Fruit fly (Drosophila melanogaster) whole organism, prepupa: ENCODE data around the gene Cp7Fa.

Source experiments
- CG10669 ChIP-seq: fragments of 200-800 bp; sonication (Bioruptor generic); optimal IDR thresholded peaks from 3 replicates; lab custom pipeline; 2018; ENCODE audit warnings: missing biosample characterization, mild to moderate bottlenecking, missing genetic modification characterization, moderate library complexity
- CG11902 ChIP-seq: fragments of 200-800 bp; sonication (Bioruptor generic); optimal IDR thresholded peaks from 3 replicates; lab custom pipeline; 2016; ENCODE audit warnings: missing biosample characterization, missing genetic modification characterization
- CG1621 ChIP-seq: fragments of 200-800 bp; sonication (Bioruptor generic); optimal IDR thresholded peaks from 3 replicates; lab custom pipeline; 2018; ENCODE audit warnings: missing biosample characterization, mild to moderate bottlenecking, missing genetic modification characterization
- CG8319 ChIP-seq: fragments of 200-800 bp; sonication (Bioruptor generic); optimal IDR thresholded peaks from 3 replicates; lab custom pipeline; 2016; ENCODE audit warnings: missing biosample characterization, missing genetic modification characterization
- Eip75B ChIP-seq: fragments of 200-800 bp; sonication (Bioruptor generic); optimal IDR thresholded peaks from 3 replicates; lab custom pipeline; 2016; ENCODE audit warnings: missing biosample characterization, missing genetic modification characterization
- achi ChIP-seq: fragments of 200-800 bp; sonication (Bioruptor generic); optimal IDR thresholded peaks from 3 replicates; lab custom pipeline; 2016; ENCODE audit warnings: missing biosample characterization, missing genetic modification characterization
- acj6 ChIP-seq: fragments of 200-800 bp; sonication (Bioruptor generic); optimal IDR thresholded peaks from 3 replicates; lab custom pipeline; 2016; ENCODE audit warnings: missing biosample characterization, missing genetic modification characterization
- pdm3 ChIP-seq: fragments of 200-800 bp; sonication (Bioruptor generic); optimal IDR thresholded peaks from 3 replicates; lab custom pipeline; 2016; ENCODE audit warnings: missing biosample characterization, missing genetic modification characterization
- svp ChIP-seq: fragments of 200-800 bp; sonication (Bioruptor generic); peaks from one replicate; lab custom pipeline; 2016; ENCODE audit warnings: missing biosample characterization, missing genetic modification characterization

DNA sequence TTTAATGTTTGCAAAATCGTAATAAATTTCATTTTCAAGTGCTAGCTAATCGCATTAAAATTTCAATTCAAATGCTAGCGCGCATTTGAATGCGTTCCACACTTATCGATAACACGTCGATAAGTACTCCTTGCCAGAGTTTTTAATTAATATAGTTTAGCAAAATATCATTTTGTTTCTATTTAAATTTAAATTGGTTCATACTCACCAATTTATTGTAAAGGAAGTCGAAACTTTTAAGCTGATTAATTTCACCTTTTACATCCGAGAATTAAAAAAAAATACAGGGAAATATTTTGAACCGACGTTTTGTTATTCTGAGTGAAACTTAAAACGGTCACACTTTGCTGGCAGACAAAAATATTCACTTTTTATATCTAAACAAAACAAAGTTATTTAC is 9.5 kb upstream of the Cp7Fa start, which contains the start of gene Es2:
- no peak for TF ChIP-seq achi (GFP tag; lab: Kevin White, UChicago)
- no peak for TF ChIP-seq CG10669 (GFP tag; lab: Kevin White, UChicago)
- no peak for TF ChIP-seq acj6 (GFP tag; lab: Kevin White, UChicago)
- no peak for TF ChIP-seq CG1621 (tag; lab: Kevin White, UChicago)
- no peak for TF ChIP-seq svp (GFP tag; lab: Kevin White, UChicago)
- no peak for TF ChIP-seq Eip75B
- no peak for TF ChIP-seq CG8319
- TF ChIP-seq pdm3 (GFP tag; lab: Kevin White, UChicago): no peak
- TF ChIP-seq CG11902: no peak
